Fruit fly (Drosophila melanogaster) whole organism, adult: ENCODE measurements around the gene tty.
A peak's percentile ranks its signal among the peaks of the same experiment; 100 is the strongest.

Source experiments
- CG11617 ChIP-seq: fragments of 200-800 bp; sonication (Bioruptor generic); optimal IDR thresholded peaks from 2 replicates; lab custom pipeline; 2017; ENCODE audit warnings: mild to moderate bottlenecking, missing biosample characterization, missing genetic modification reagents, missing genetic modification characterization
- CG12768 ChIP-seq: fragments of 200-800 bp; sonication (Bioruptor generic); optimal IDR thresholded peaks from 2 replicates; lab custom pipeline; 2017; ENCODE audit warnings: missing biosample characterization, missing genetic modification characterization, mild to moderate bottlenecking, moderate library complexity, missing genetic modification reagents
- CG14711 ChIP-seq: fragments of 200-800 bp; sonication (Bioruptor generic); optimal IDR thresholded peaks from 2 replicates; lab custom pipeline; 2018; ENCODE audit warnings: missing biosample characterization, mild to moderate bottlenecking, missing genetic modification characterization, moderate library complexity
- CG1620 ChIP-seq: fragments of 200-800 bp; sonication (Bioruptor generic); optimal IDR thresholded peaks from 2 replicates; lab custom pipeline; 2016; ENCODE audit warnings: missing biosample characterization, missing genetic modification characterization
- CG33017 ChIP-seq: fragments of 200-800 bp; sonication (Bioruptor generic); optimal IDR thresholded peaks from 2 replicates; lab custom pipeline; 2018; ENCODE audit warnings: missing biosample characterization, mild to moderate bottlenecking, missing genetic modification characterization, moderate library complexity
- CG5204 ChIP-seq: fragments of 200-800 bp; sonication (Bioruptor generic); optimal IDR thresholded peaks from 2 replicates; lab custom pipeline; 2016; ENCODE audit warnings: missing biosample characterization, missing genetic modification characterization
- CG7045 ChIP-seq: fragments of 200-800 bp; sonication (Bioruptor generic); optimal IDR thresholded peaks from 2 replicates; lab custom pipeline; 2017; ENCODE audit warnings: missing biosample characterization, mild to moderate bottlenecking, missing genetic modification characterization
- CG7101 ChIP-seq: fragments of 200-800 bp; sonication (Bioruptor generic); optimal IDR thresholded peaks from 2 replicates; lab custom pipeline; 2018; ENCODE audit warnings: missing biosample characterization, mild to moderate bottlenecking, missing genetic modification characterization, moderate library complexity
- Clk ChIP-seq: fragments of 200-800 bp; sonication (Bioruptor generic); optimal IDR thresholded peaks from 2 replicates; lab custom pipeline; 2017; ENCODE audit warnings: missing biosample characterization, missing genetic modification characterization
- Crg-1 ChIP-seq: fragments of 200-800 bp; sonication (Bioruptor generic); optimal IDR thresholded peaks from 2 replicates; lab custom pipeline; 2016; ENCODE audit warnings: missing biosample characterization, missing genetic modification characterization
- Hr96 ChIP-seq: fragments of 200-800 bp; sonication (Bioruptor generic); optimal IDR thresholded peaks from 2 replicates; lab custom pipeline; 2016; ENCODE audit warnings: missing biosample characterization, missing genetic modification characterization
- Mnt ChIP-seq: fragments of 200-800 bp; sonication (Bioruptor generic); optimal IDR thresholded peaks from 2 replicates; lab custom pipeline; 2016; ENCODE audit warnings: missing biosample characterization, mild to moderate bottlenecking, missing genetic modification characterization
- bab1 ChIP-seq: fragments of 200-800 bp; sonication (Bioruptor generic); optimal IDR thresholded peaks from 3 replicates; lab custom pipeline; 2019; ENCODE audit warnings: missing biosample characterization, mild to moderate bottlenecking, missing genetic modification characterization, moderate library complexity
- cic ChIP-seq: fragments of 200-800 bp; sonication (Bioruptor generic); optimal IDR thresholded peaks from 2 replicates; lab custom pipeline; 2017; ENCODE audit warnings: missing biosample characterization, mild to moderate bottlenecking, missing genetic modification characterization, moderate library complexity
- cnc ChIP-seq, 2 experiments: fragments of >200 bp; optimal IDR thresholded peaks; 2 replicates each; lab custom pipeline; 2017
- kay ChIP-seq: fragments of 200-800 bp; sonication (Bioruptor generic); peaks from one replicate; lab custom pipeline; 2016; ENCODE audit warnings: missing biosample characterization, missing genetic modification characterization, borderline replicate concordance
- ovo ChIP-seq: fragments of 200-800 bp; sonication (Bioruptor generic); optimal IDR thresholded peaks from 2 replicates; lab custom pipeline; 2016; ENCODE audit warnings: missing biosample characterization, missing genetic modification characterization
- pad ChIP-seq: fragments of 200-800 bp; sonication (Bioruptor generic); optimal IDR thresholded peaks from 3 replicates; lab custom pipeline; 2017; ENCODE audit warnings: missing biosample characterization, missing genetic modification characterization, mild to moderate bottlenecking, moderate library complexity, missing genetic modification reagents
- tj ChIP-seq: fragments of 200-800 bp; sonication (Bioruptor generic); optimal IDR thresholded peaks from 3 replicates; lab custom pipeline; 2017; ENCODE audit warnings: missing biosample characterization, mild to moderate bottlenecking, missing genetic modification characterization, moderate library complexity
- toe ChIP-seq: fragments of 200-800 bp; sonication (Bioruptor generic); optimal IDR thresholded peaks from 2 replicates; lab custom pipeline; 2016; ENCODE audit warnings: missing biosample characterization, missing genetic modification characterization

The tty gene

dm6 chrX:21351210-21351824, 11.8 kb upstream of the tty start:
- TF ChIP-seq CG7101 (tag; lab: Kevin White, UChicago), result no peak
- no peak for TF ChIP-seq CG5204 (GFP tag; lab: Kevin White, UChicago)
- TF ChIP-seq pad (GFP tag; lab: Kevin White, UChicago), result no peak
- no peak for TF ChIP-seq Clk (GFP tag; lab: Kevin White, UChicago)

DNA sequence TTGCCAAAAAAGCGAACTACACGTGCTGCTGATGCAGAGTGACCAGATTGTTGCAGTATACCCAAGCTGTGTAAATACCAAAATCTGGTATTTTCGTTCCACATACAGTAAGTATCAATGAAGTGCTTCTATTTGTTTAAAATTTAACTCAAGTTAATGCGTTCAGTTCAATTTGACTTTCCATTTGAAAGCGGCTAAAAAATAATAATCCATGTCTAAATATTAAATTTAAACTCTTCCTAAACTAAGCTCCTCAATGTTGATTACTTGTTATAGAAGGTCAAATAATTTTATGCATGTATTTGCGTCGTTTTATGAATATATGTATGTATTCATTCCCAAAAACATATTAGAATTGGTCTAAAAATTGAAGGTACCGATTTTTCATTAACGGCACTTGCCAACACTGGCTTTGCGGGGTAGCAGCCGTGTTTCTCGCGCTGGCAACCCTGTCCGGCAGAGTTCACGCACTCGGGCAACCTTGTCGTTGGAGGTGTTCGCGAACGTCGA, 10.4 kb upstream of the tty start, which contains the start of the genes peng and sol:
Gene peng (minus strand): TSS at position 44 of the 510 bp plus-strand sequence.
Gene sol (plus strand): TSS at position 481 of the 510 bp plus-strand sequence.
- TF ChIP-seq tj (GFP tag; lab: Kevin White, UChicago) (peak; percentile 46), pad (GFP tag; lab: Kevin White, UChicago) (peak; percentile 72), CG12768 (no peak), CG1620 (GFP tag; lab: Kevin White, UChicago) (peak; percentile 79), CG7045 (GFP tag; lab: Kevin White, UChicago) (no peak), toe (peak; percentile 66), cic (GFP tag; lab: Kevin White, UChicago) (no peak), Clk (GFP tag; lab: Kevin White, UChicago) (peak; percentile 26), Mnt (GFP tag; lab: Kevin White, UChicago) (peak; percentile 98), Hr96 (GFP tag; lab: Kevin White, UChicago) (no peak), CG11617 (GFP tag; lab: Kevin White, UChicago) (peak; percentile 80), CG7101 (tag; lab: Kevin White, UChicago) (peak; percentile 79), ovo (GFP tag; lab: Kevin White, UChicago) (peak; percentile 29), CG14711 (tag; lab: Kevin White, UChicago) (peak; percentile 97), CG33017 (tag; lab: Kevin White, UChicago) (peak; percentile 2), Crg-1 (GFP tag; lab: Kevin White, UChicago) (peak; percentile 80), bab1 (GFP tag; lab: Kevin White, UChicago) (peak; percentile 68), cnc (optimal IDR thresholded peaks at IDR 0.05; lab: Kevin White, UChicago) (no peak), kay (GFP tag; lab: Kevin White, UChicago) (no peak)

dm6 chrX:21345036-21345500, 5.6 kb upstream of the tty start, which contains the start of gene dod:
Gene dod, plus strand, starts transcription at chrX:21345358.
- TF ChIP-seq CG33017 (tag; lab: Kevin White, UChicago), result peak; percentile 1
- no peak for TF ChIP-seq cnc (optimal IDR thresholded peaks at IDR 0.05; lab: Kevin White, UChicago)
- TF ChIP-seq CG14711 (tag; lab: Kevin White, UChicago), result peak; percentile 41
- TF ChIP-seq CG7101 (tag; lab: Kevin White, UChicago), result peak; percentile 56
- TF ChIP-seq ovo (GFP tag; lab: Kevin White, UChicago), result no peak
- peak; percentile 4 for TF ChIP-seq CG7045 (GFP tag; lab: Kevin White, UChicago)
- TF ChIP-seq Clk (GFP tag; lab: Kevin White, UChicago), result no peak
- peak; percentile 58 for TF ChIP-seq CG1620 (GFP tag; lab: Kevin White, UChicago)
- peak; percentile 2 for TF ChIP-seq toe
- peak; percentile 94 for TF ChIP-seq Mnt (GFP tag; lab: Kevin White, UChicago)
- TF ChIP-seq kay (GFP tag; lab: Kevin White, UChicago), result no peak
- TF ChIP-seq tj (GFP tag; lab: Kevin White, UChicago), result peak; percentile 45
- TF ChIP-seq Crg-1 (GFP tag; lab: Kevin White, UChicago), result no peak
- TF ChIP-seq CG12768, result no peak
- peak; percentile 35 for TF ChIP-seq pad (GFP tag; lab: Kevin White, UChicago)
- peak; percentile 77 for TF ChIP-seq bab1 (GFP tag; lab: Kevin White, UChicago)
- peak; percentile 40 for TF ChIP-seq CG11617 (GFP tag; lab: Kevin White, UChicago)
- TF ChIP-seq CG5204 (GFP tag; lab: Kevin White, UChicago), result no peak
- no peak for TF ChIP-seq cic (GFP tag; lab: Kevin White, UChicago)
- TF ChIP-seq Hr96 (GFP tag; lab: Kevin White, UChicago), result no peak

- TF ChIP-seq CG1620 (GFP tag; lab: Kevin White, UChicago) (no peak), ovo (GFP tag; lab: Kevin White, UChicago) (peak; percentile 18)
Observed at dm6 chrX:21338153-21338552, 1.3 kb downstream of the tty start.

- TF ChIP-seq pad (GFP tag; lab: Kevin White, UChicago) (no peak), kay (GFP tag; lab: Kevin White, UChicago) (no peak), toe (no peak)
Observed at dm6 chrX:21337057-21337456, 2.4 kb downstream of the tty start.

dm6 chrX:21334522-21335104, 4.9 kb downstream of the tty start:
- TF ChIP-seq cnc (optimal IDR thresholded peaks at IDR 0.05; lab: Kevin White, UChicago) (no peak), Crg-1 (GFP tag; lab: Kevin White, UChicago) (no peak), tj (GFP tag; lab: Kevin White, UChicago) (no peak), pad (GFP tag; lab: Kevin White, UChicago) (no peak)
